Fruit fly (Drosophila melanogaster) whole organism, adult: ENCODE measurements around the gene CG34132.

Experiments used
- CG11617 ChIP-seq: fragments of 200-800 bp; sonication (Bioruptor generic); optimal IDR thresholded peaks from 2 replicates; lab custom pipeline; 2017; ENCODE audit warnings: mild to moderate bottlenecking, missing biosample characterization, missing genetic modification reagents, missing genetic modification characterization
- CG12768 ChIP-seq: fragments of 200-800 bp; sonication (Bioruptor generic); optimal IDR thresholded peaks from 2 replicates; lab custom pipeline; 2017; ENCODE audit warnings: missing biosample characterization, missing genetic modification characterization, mild to moderate bottlenecking, moderate library complexity, missing genetic modification reagents
- CG14711 ChIP-seq: fragments of 200-800 bp; sonication (Bioruptor generic); optimal IDR thresholded peaks from 2 replicates; lab custom pipeline; 2018; ENCODE audit warnings: missing biosample characterization, mild to moderate bottlenecking, missing genetic modification characterization, moderate library complexity
- CG1620 ChIP-seq: fragments of 200-800 bp; sonication (Bioruptor generic); optimal IDR thresholded peaks from 2 replicates; lab custom pipeline; 2016; ENCODE audit warnings: missing biosample characterization, missing genetic modification characterization
- CG33017 ChIP-seq: fragments of 200-800 bp; sonication (Bioruptor generic); optimal IDR thresholded peaks from 2 replicates; lab custom pipeline; 2018; ENCODE audit warnings: missing biosample characterization, mild to moderate bottlenecking, missing genetic modification characterization, moderate library complexity
- CG5204 ChIP-seq: fragments of 200-800 bp; sonication (Bioruptor generic); optimal IDR thresholded peaks from 2 replicates; lab custom pipeline; 2016; ENCODE audit warnings: missing biosample characterization, missing genetic modification characterization
- CG7045 ChIP-seq: fragments of 200-800 bp; sonication (Bioruptor generic); optimal IDR thresholded peaks from 2 replicates; lab custom pipeline; 2017; ENCODE audit warnings: missing biosample characterization, mild to moderate bottlenecking, missing genetic modification characterization
- CG7101 ChIP-seq: fragments of 200-800 bp; sonication (Bioruptor generic); optimal IDR thresholded peaks from 2 replicates; lab custom pipeline; 2018; ENCODE audit warnings: missing biosample characterization, mild to moderate bottlenecking, missing genetic modification characterization, moderate library complexity
- Clk ChIP-seq: fragments of 200-800 bp; sonication (Bioruptor generic); optimal IDR thresholded peaks from 2 replicates; lab custom pipeline; 2017; ENCODE audit warnings: missing biosample characterization, missing genetic modification characterization
- Crg-1 ChIP-seq: fragments of 200-800 bp; sonication (Bioruptor generic); optimal IDR thresholded peaks from 2 replicates; lab custom pipeline; 2016; ENCODE audit warnings: missing biosample characterization, missing genetic modification characterization
- Hr96 ChIP-seq: fragments of 200-800 bp; sonication (Bioruptor generic); optimal IDR thresholded peaks from 2 replicates; lab custom pipeline; 2016; ENCODE audit warnings: missing biosample characterization, missing genetic modification characterization
- Mnt ChIP-seq: fragments of 200-800 bp; sonication (Bioruptor generic); optimal IDR thresholded peaks from 2 replicates; lab custom pipeline; 2016; ENCODE audit warnings: missing biosample characterization, mild to moderate bottlenecking, missing genetic modification characterization
- bab1 ChIP-seq: fragments of 200-800 bp; sonication (Bioruptor generic); optimal IDR thresholded peaks from 3 replicates; lab custom pipeline; 2019; ENCODE audit warnings: missing biosample characterization, mild to moderate bottlenecking, missing genetic modification characterization, moderate library complexity
- cic ChIP-seq: fragments of 200-800 bp; sonication (Bioruptor generic); optimal IDR thresholded peaks from 2 replicates; lab custom pipeline; 2017; ENCODE audit warnings: missing biosample characterization, mild to moderate bottlenecking, missing genetic modification characterization, moderate library complexity
- cnc ChIP-seq, 2 experiments: fragments of >200 bp; optimal IDR thresholded peaks; 2 replicates each; lab custom pipeline; 2017
- kay ChIP-seq: fragments of 200-800 bp; sonication (Bioruptor generic); peaks from one replicate; lab custom pipeline; 2016; ENCODE audit warnings: missing biosample characterization, missing genetic modification characterization, borderline replicate concordance
- ovo ChIP-seq: fragments of 200-800 bp; sonication (Bioruptor generic); optimal IDR thresholded peaks from 2 replicates; lab custom pipeline; 2016; ENCODE audit warnings: missing biosample characterization, missing genetic modification characterization
- pad ChIP-seq: fragments of 200-800 bp; sonication (Bioruptor generic); optimal IDR thresholded peaks from 3 replicates; lab custom pipeline; 2017; ENCODE audit warnings: missing biosample characterization, missing genetic modification characterization, mild to moderate bottlenecking, moderate library complexity, missing genetic modification reagents
- tj ChIP-seq: fragments of 200-800 bp; sonication (Bioruptor generic); optimal IDR thresholded peaks from 3 replicates; lab custom pipeline; 2017; ENCODE audit warnings: missing biosample characterization, mild to moderate bottlenecking, missing genetic modification characterization, moderate library complexity
- toe ChIP-seq: fragments of 200-800 bp; sonication (Bioruptor generic); optimal IDR thresholded peaks from 2 replicates; lab custom pipeline; 2016; ENCODE audit warnings: missing biosample characterization, missing genetic modification characterization

Gene CG34132

dm6 chr2L:7856380-7857127 lies 28.7 kb upstream of the CG34132 start, which contains the start of gene lectin-28C:
Gene lectin-28C (plus strand): TSS chr2L:7857077.
- TF ChIP-seq toe (GFP tag; lab: Kevin White, UChicago) (peak; percentile 14), tj (GFP tag; lab: Kevin White, UChicago) (peak; percentile 15)

DNA sequence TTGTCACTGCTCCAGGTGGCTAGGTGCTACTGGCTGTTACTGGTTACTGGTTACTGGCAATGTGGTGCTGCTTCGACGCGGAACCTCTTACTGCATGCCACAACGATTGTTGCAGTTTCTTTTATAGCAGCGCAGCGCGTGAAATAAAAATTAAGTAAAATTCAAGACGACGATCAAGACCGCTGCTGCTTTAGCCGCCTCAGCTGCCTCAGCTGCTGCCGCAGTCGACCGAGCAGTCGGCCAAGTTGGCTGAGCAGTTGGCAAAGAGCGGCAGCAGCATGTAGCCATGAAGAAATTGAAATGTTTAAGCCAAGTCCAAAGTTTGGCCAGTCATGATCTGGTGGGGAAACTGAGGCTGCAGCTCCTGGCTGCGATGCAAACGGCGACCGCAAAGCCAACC lies 24.6 kb upstream of the CG34132 start, which contains the start of gene TwdlE:
Gene TwdlE (minus strand): TSS at position 101 of the 400 bp plus-strand sequence.
- TF ChIP-seq Hr96 (GFP tag; lab: Kevin White, UChicago) (no peak), ovo (GFP tag; lab: Kevin White, UChicago) (no peak), Mnt (GFP tag; lab: Kevin White, UChicago) (no peak), CG7045 (no peak), Crg-1 (GFP tag; lab: Kevin White, UChicago) (no peak), bab1 (GFP tag; lab: Kevin White, UChicago) (no peak), cnc (optimal IDR thresholded peaks at IDR 0.05; lab: Kevin White, UChicago) (no peak), kay (GFP tag; lab: Kevin White, UChicago) (no peak), CG14711 (tag; lab: Kevin White, UChicago) (no peak), pad (no peak), CG12768 (GFP tag; lab: Kevin White, UChicago) (no peak), CG1620 (GFP tag; lab: Kevin White, UChicago) (no peak), CG7101 (tag; lab: Kevin White, UChicago) (no peak), Clk (GFP tag; lab: Kevin White, UChicago) (no peak), toe (GFP tag; lab: Kevin White, UChicago) (no peak), tj (GFP tag; lab: Kevin White, UChicago) (no peak), CG5204 (no peak), CG11617 (GFP tag; lab: Kevin White, UChicago) (no peak), CG33017 (tag; lab: Kevin White, UChicago) (no peak)

DNA sequence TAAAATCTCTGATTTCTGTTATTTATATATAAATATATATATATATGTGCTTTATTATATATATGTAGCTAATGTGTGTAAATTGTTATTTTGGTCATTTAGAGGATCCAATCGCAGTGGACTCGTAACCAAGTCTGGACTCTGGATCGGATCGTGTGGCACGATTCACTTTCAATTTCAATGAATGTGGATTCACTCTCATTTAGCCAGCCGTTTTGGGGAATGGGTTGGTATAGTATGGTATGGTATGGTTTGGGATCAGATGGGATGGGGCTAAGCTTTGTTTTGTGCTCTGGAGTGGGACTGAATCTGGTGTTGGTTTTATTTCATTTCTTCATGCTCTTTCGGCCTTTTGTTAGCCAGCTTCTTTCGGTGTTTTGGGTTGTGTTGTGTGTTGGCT lies 23.6 kb upstream of the CG34132 start:
- TF ChIP-seq CG12768 (GFP tag; lab: Kevin White, UChicago) (no peak), pad (no peak), CG33017 (tag; lab: Kevin White, UChicago) (no peak), CG11617 (GFP tag; lab: Kevin White, UChicago) (no peak), CG7101 (tag; lab: Kevin White, UChicago) (no peak), kay (GFP tag; lab: Kevin White, UChicago) (no peak), Mnt (GFP tag; lab: Kevin White, UChicago) (no peak), CG7045 (no peak), Hr96 (GFP tag; lab: Kevin White, UChicago) (no peak), CG14711 (tag; lab: Kevin White, UChicago) (no peak), ovo (GFP tag; lab: Kevin White, UChicago) (no peak), Clk (GFP tag; lab: Kevin White, UChicago) (no peak), CG5204 (no peak), tj (GFP tag; lab: Kevin White, UChicago) (no peak), cic (GFP tag; lab: Kevin White, UChicago) (no peak), toe (GFP tag; lab: Kevin White, UChicago) (no peak)

DNA sequence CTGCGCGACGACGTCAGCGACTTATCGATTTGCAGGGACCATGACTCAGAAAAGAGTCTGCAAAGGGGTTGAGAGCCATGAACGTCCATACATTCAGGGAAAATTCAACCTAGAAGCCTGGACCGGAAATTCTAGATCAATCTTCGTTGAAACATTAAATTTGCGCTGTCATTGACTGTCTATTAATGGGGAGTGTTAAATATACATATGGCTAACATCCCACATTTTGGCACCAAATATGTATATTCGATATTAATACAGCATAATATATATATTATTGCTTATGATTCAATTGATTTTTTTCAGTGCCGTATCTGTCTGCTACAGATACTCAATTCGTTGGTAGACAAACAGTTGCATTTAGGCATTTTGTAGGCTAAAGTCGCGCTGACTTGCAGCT lies 16.7 kb upstream of the CG34132 start:
- TF ChIP-seq CG1620 (GFP tag; lab: Kevin White, UChicago): no peak
- TF ChIP-seq ovo (GFP tag; lab: Kevin White, UChicago): no peak
- no peak for TF ChIP-seq cnc (optimal IDR thresholded peaks at IDR 0.05; lab: Kevin White, UChicago)
- no peak for TF ChIP-seq CG14711 (tag; lab: Kevin White, UChicago)
- no peak for TF ChIP-seq Hr96 (GFP tag; lab: Kevin White, UChicago)
- no peak for TF ChIP-seq CG11617 (GFP tag; lab: Kevin White, UChicago)

DNA sequence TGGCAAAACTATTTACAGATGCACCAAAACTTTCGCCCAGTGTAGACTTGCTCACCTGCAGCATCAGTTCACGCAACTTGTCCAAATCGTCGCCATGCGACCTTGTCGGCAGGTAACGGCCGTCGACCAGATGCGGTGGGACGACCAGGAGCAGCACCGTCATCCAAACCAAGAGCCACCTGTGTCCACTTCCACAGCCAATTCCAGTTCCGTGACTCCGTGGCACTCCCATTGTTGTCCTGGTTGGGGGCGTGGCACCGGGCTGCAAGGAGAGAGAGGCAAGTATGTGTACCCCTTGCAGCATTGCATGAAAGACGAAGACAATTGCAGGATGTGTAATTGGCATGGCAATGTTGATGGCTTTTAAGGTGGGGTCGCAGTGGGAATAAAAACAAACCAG lies 15.1 kb upstream of the CG34132 start:
- no peak for TF ChIP-seq CG11617 (GFP tag; lab: Kevin White, UChicago)
- no peak for TF ChIP-seq CG5204
- no peak for TF ChIP-seq cnc (optimal IDR thresholded peaks at IDR 0.05; lab: Kevin White, UChicago)
- no peak for TF ChIP-seq Crg-1 (GFP tag; lab: Kevin White, UChicago)
- no peak for TF ChIP-seq CG1620 (GFP tag; lab: Kevin White, UChicago)
- TF ChIP-seq pad: no peak
- TF ChIP-seq Clk (GFP tag; lab: Kevin White, UChicago): no peak
- TF ChIP-seq toe (GFP tag; lab: Kevin White, UChicago): no peak

- no peak for TF ChIP-seq CG5204
- no peak for TF ChIP-seq bab1 (GFP tag; lab: Kevin White, UChicago)
- no peak for TF ChIP-seq Crg-1 (GFP tag; lab: Kevin White, UChicago)
- no peak for TF ChIP-seq CG14711 (tag; lab: Kevin White, UChicago)
- no peak for TF ChIP-seq CG1620 (GFP tag; lab: Kevin White, UChicago)
- TF ChIP-seq CG12768 (GFP tag; lab: Kevin White, UChicago): no peak
- TF ChIP-seq CG33017 (tag; lab: Kevin White, UChicago): no peak
These were observed 14.0 kb upstream of the CG34132 start, which contains the start of gene Proc for dm6 chr2L:7871332-7871731. Gene Proc (minus strand): TSS chr2L:7871432.
